Fruit fly (Drosophila melanogaster) whole organism, prepupa: ENCODE measurements around the gene CG14024.

ENCODE experiments used
- CG16779 ChIP-seq: fragments of 200-800 bp; sonication (Bioruptor generic); optimal IDR thresholded peaks from 3 replicates; lab custom pipeline; 2017; ENCODE audit warnings: missing biosample characterization, mild to moderate bottlenecking, missing genetic modification characterization
- CG8632 ChIP-seq: fragments of 200-800 bp; sonication (Bioruptor generic); optimal IDR thresholded peaks from 3 replicates; lab custom pipeline; 2016; ENCODE audit warnings: missing biosample characterization, missing genetic modification characterization
- CG9139 ChIP-seq: fragments of 200-800 bp; sonication (Bioruptor generic); optimal IDR thresholded peaks from 3 replicates; lab custom pipeline; 2017; ENCODE audit warnings: missing biosample characterization, mild to moderate bottlenecking, missing genetic modification characterization
- Eip75B ChIP-seq: fragments of 200-800 bp; sonication (Bioruptor generic); optimal IDR thresholded peaks from 3 replicates; lab custom pipeline; 2016; ENCODE audit warnings: missing biosample characterization, missing genetic modification characterization
- Eip93F ChIP-seq: fragments of 200-800 bp; sonication (Bioruptor generic); optimal IDR thresholded peaks from 2 replicates; lab custom pipeline; 2016; ENCODE audit warnings: missing biosample characterization, mild to moderate bottlenecking, missing genetic modification characterization
- Hr39 ChIP-seq: fragments of 200-800 bp; sonication (Bioruptor generic); optimal IDR thresholded peaks from 2 replicates; lab custom pipeline; 2016; ENCODE audit warnings: missing biosample characterization, missing genetic modification characterization
- Hr4 ChIP-seq: fragments of 200-800 bp; sonication (Bioruptor generic); optimal IDR thresholded peaks from 3 replicates; lab custom pipeline; 2016; ENCODE audit warnings: missing biosample characterization, missing genetic modification characterization
- Lpt ChIP-seq: fragments of 200-800 bp; sonication (Bioruptor generic); optimal IDR thresholded peaks from 3 replicates; lab custom pipeline; 2016; ENCODE audit warnings: missing biosample characterization, missing genetic modification characterization
- OdsH ChIP-seq: fragments of 200-800 bp; sonication (Bioruptor generic); optimal IDR thresholded peaks from 3 replicates; lab custom pipeline; 2016; ENCODE audit warnings: missing biosample characterization, missing genetic modification characterization
- Sox102F ChIP-seq: fragments of 200-800 bp; sonication (Bioruptor generic); optimal IDR thresholded peaks from 2 replicates; lab custom pipeline; 2016; ENCODE audit warnings: missing biosample characterization, mild to moderate bottlenecking, missing genetic modification characterization
- cyc ChIP-seq: fragments of 200-800 bp; sonication (Bioruptor generic); optimal IDR thresholded peaks from 3 replicates; lab custom pipeline; 2016; ENCODE audit warnings: missing biosample characterization, missing genetic modification characterization
- esn ChIP-seq: fragments of 200-800 bp; sonication (Bioruptor generic); optimal IDR thresholded peaks from 2 replicates; lab custom pipeline; 2016; ENCODE audit warnings: missing biosample characterization, mild to moderate bottlenecking, missing genetic modification characterization, moderate library complexity
- fd59A ChIP-seq: fragments of 200-800 bp; sonication (Bioruptor generic); optimal IDR thresholded peaks from 2 replicates; lab custom pipeline; 2017; ENCODE audit warnings: missing biosample characterization, mild to moderate bottlenecking, missing genetic modification characterization, missing genetic modification reagents

dm6 chr2L:5286572-5286971 lies 28.1 kb downstream of the CG14024 start:
- TF ChIP-seq CG8632 (GFP tag; lab: Kevin White, UChicago) (no peak), CG16779 (tag; lab: Kevin White, UChicago) (no peak), Eip75B (GFP tag; lab: Kevin White, UChicago) (no peak), OdsH (GFP tag; lab: Kevin White, UChicago) (no peak), esn (GFP tag; lab: Kevin White, UChicago) (no peak), cyc (GFP tag; lab: Kevin White, UChicago) (no peak), Lpt (GFP tag; lab: Kevin White, UChicago) (no peak), Hr4 (GFP tag; lab: Kevin White, UChicago) (no peak), Hr39 (GFP tag; lab: Kevin White, UChicago) (no peak), CG9139 (GFP tag; lab: Kevin White, UChicago) (no peak), fd59A (no peak), Eip93F (GFP tag; lab: Kevin White, UChicago) (no peak), Sox102F (no peak)
